Fruit fly (Drosophila melanogaster) Kc167 (cell line): ENCODE results near the gene CG11714.

ENCODE experiments used
- Myc ChIP-seq: fragments of >200 bp; optimal IDR thresholded peaks from 2 replicates; lab custom pipeline; 2017; ENCODE audit warnings: missing external identifiers
- Sin3A ChIP-seq: fragments of >200 bp; optimal IDR thresholded peaks from 2 replicates; lab custom pipeline; 2018; ENCODE audit warnings: missing external identifiers
- h ChIP-seq: fragments of >200 bp; optimal IDR thresholded peaks from 3 replicates; lab custom pipeline; 2018; ENCODE audit warnings: missing external identifiers
- insv ChIP-seq: fragments of >200 bp; optimal IDR thresholded peaks from 3 replicates; lab custom pipeline; 2018; ENCODE audit warnings: missing external identifiers
- psq ChIP-seq: fragments of >200 bp; optimal IDR thresholded peaks from 2 replicates; lab custom pipeline; 2017; ENCODE audit warnings: missing external identifiers
- ttk ChIP-seq: sonication (Bioruptor generic); optimal IDR thresholded peaks from 2 replicates; lab custom pipeline; 2017; ENCODE audit warnings: missing external identifiers

CG11714 gene

dm6 chr3L:11536132-11536531 is 13.6 kb upstream of the CG11714 start:
- TF ChIP-seq Myc (no peak), h (lab: Kevin White, UChicago) (no peak), insv (no peak), Sin3A (lab: Kevin White, UChicago) (no peak), ttk (lab: Kevin White, UChicago) (no peak), psq (lab: Kevin White, UChicago) (no peak)

DNA sequence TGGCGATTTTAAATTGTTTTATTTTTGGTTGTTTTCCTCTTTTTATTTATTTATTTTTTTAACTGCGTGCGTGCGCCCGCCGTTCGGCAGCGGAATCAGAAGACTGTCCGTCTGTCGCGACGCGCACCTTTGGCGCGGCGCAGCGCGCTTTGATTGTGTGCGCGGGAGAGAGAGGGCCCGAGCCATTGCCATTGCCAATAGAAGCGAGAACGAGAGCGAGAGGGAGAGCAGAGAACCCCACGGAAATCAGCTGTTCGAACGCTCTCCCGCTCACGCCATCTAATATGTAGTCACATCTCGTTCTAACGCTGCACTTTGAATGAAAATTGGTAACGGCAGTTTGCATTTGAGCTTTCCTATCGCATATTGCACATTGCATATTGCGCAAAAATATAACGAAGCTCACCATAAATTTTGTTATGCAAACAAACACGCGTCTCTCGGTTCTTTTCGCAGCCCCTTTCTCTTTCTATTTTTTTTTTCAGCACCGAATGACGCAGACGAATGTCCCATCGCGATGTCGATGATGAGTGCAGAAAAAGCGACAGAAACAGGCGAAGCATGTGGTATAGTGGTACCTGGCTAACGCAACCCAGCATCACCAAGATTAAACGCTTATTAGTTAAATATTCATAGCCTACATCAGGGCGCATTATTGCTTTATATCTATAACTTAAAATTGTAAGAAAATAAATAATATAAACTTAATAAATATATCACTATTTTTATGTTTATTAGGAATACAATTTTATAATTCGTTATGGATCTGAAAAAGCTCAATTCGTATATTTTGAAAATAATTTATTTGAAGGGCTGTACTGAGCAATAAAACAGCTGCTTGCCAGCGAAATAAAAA is 12.1 kb upstream of the CG11714 start:
- no peak for TF ChIP-seq insv
- TF ChIP-seq ttk (lab: Kevin White, UChicago), result no peak
- TF ChIP-seq psq (lab: Kevin White, UChicago), result no peak
- TF ChIP-seq Myc, result no peak
- no peak for TF ChIP-seq Sin3A (lab: Kevin White, UChicago)
- TF ChIP-seq h (lab: Kevin White, UChicago), result no peak

DNA sequence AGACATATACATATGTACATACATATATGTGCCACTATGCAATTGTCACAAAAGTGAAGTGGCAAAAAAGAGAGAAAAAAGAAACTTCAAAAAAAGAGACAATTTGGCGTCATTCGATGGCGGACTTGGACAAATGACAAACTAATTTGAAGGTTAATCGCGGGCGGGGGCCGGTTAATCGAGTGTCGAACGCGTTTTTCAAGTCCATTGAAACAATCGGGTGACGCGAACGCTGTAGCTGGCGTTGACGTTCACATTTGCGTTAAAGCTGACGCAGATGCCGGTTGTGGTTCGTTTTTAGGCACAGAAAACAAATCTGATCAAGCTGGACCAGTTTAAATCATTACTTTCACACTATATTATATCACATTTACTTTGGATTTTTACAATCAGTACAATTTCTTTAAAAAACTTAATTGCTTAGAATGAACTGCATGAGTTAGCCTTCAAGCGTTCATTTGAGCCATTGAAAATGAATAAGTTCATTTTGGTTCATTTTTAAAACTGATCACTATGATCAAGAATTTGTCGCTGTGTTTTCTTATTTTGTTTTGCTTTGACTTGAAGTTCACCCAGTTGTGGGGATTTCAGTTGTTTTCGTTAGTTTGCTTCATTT is 11.3 kb upstream of the CG11714 start:
- TF ChIP-seq psq (lab: Kevin White, UChicago) (no peak), Myc (no peak)

DNA sequence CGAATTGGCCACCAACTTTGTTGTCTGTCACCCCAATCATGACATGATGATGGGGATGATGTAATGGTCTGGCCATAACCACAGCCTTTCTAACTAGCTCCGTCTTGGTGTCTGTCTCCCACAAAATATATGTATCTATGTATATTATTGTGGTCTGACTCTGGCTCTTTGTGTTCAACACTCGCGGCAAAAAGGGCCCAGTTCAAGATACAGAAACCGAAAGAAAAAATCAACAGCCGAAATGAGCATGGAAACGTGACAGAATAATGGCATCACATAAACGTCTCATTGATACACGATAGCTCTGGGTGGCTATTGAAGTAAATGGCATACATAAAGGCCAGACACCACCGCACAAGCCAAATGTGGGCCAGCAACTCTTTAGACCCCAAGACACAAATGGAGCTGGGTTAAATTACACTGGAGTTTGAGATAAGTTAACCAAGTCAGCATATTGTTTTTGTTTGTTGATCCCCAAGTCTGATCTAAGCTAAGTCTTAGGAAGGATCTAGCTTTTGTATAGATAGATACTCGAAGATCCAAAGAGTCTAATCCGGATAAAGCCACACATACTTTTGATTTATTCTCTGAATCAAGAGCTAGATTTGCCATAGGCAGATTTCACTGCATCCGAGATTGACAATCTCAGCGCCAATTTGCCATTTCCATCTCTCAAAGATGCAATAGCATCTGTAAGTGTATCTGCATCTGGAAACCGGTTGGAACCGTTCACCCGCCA is 9.7 kb upstream of the CG11714 start:
- TF ChIP-seq Sin3A (lab: Kevin White, UChicago) (no peak), psq (lab: Kevin White, UChicago) (no peak), insv (no peak), ttk (lab: Kevin White, UChicago) (no peak)

- TF ChIP-seq h (lab: Kevin White, UChicago), result no peak
- no peak for TF ChIP-seq ttk (lab: Kevin White, UChicago)
- TF ChIP-seq insv, result no peak
- no peak for TF ChIP-seq psq (lab: Kevin White, UChicago)
- TF ChIP-seq Myc, result no peak
- no peak for TF ChIP-seq Sin3A (lab: Kevin White, UChicago)
These were observed 8.8 kb upstream of the CG11714 start for dm6 chr3L:11531300-11531699.

DNA sequence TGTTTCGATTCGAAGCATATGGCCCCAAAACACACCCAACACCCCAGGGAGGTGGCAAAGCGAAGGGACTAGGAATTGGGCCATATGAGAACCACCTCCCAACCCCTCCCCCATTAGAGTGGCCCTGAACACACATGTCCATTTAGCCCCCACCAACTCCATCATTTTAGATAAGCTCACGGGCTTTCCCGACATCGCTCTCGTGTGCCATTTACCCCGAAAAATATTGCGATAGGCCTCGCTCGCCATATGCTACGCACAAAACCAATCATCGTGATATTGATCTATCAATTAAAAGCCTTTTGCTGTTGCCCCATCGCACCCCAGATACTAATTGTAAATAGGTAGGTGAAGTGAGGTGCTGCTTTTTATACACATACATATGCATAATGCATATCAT is 7.9 kb upstream of the CG11714 start:
- TF ChIP-seq insv (no peak), Sin3A (lab: Kevin White, UChicago) (no peak), ttk (lab: Kevin White, UChicago) (no peak), psq (lab: Kevin White, UChicago) (no peak), h (lab: Kevin White, UChicago) (no peak), Myc (no peak)

- TF ChIP-seq psq (lab: Kevin White, UChicago) (no peak), ttk (lab: Kevin White, UChicago) (no peak), insv (no peak), Myc (no peak), h (lab: Kevin White, UChicago) (no peak), Sin3A (lab: Kevin White, UChicago) (no peak)
These were observed 7.2 kb upstream of the CG11714 start for dm6 chr3L:11529707-11530106.

DNA sequence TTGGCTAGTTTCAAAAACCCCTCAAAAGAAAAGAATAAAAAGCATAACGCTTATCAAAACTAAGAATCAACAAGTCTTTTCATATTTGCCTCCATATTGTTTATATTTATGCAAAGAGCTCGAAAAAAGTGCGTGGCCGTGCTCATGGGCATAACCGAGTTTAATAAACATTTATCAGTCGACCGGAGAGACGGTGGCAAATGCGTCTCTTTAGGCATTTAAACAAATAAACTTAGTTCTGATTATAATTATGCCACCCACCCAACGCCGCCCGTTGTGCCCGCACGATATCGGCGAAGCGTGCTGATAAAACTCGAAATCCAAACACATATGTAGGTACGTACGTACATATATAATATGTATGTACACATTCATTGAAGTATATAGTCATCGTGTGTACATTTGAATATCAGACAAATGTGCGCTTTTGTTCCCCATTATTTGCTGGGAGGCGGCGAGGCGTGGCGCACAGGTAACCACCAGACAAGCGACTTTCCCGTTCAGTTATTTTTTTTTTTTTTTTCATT is 5.9 kb upstream of the CG11714 start:
- TF ChIP-seq psq (lab: Kevin White, UChicago) (no peak), Myc (no peak), Sin3A (lab: Kevin White, UChicago) (no peak), h (lab: Kevin White, UChicago) (no peak), ttk (lab: Kevin White, UChicago) (no peak), insv (no peak)

DNA sequence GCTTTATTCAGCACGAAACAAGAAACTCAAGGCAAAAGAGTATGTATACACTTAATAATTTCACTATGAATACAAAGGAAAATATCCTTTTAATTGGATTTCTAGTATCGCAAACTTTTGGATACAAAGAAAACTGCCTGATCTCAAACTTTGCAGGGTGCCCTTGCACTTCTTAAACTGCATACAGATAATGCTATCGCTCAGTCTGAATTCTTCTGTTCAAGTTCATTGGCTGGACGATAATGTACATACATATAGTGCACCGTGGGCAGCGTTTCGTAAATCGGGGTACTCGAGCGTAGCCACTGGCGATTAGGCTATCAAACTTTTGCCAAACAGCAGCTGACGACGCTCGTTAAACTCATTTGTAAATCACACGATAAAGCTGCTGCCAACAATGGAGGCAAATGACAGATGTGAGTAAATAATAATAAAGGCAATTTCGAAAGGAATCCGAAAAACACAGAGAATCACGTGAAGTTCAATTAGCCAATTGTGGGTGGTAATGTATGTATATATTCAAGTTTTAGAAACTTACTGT is 4.2 kb upstream of the CG11714 start:
- no peak for TF ChIP-seq insv
- TF ChIP-seq ttk (lab: Kevin White, UChicago), result no peak
- no peak for TF ChIP-seq h (lab: Kevin White, UChicago)
- no peak for TF ChIP-seq Sin3A (lab: Kevin White, UChicago)

dm6 chr3L:11525765-11526164 is 3.3 kb upstream of the CG11714 start:
- no peak for TF ChIP-seq Myc

dm6 chr3L:11523286-11523685 is 773 bp upstream of the CG11714 start:
- TF ChIP-seq psq (lab: Kevin White, UChicago) (no peak), h (lab: Kevin White, UChicago) (no peak), Myc (no peak), Sin3A (lab: Kevin White, UChicago) (no peak), ttk (lab: Kevin White, UChicago) (no peak), insv (no peak)

dm6 chr3L:11516229-11516628 is 6.3 kb downstream of the CG11714 start:
- TF ChIP-seq insv (no peak), psq (lab: Kevin White, UChicago) (no peak), ttk (lab: Kevin White, UChicago) (no peak), h (lab: Kevin White, UChicago) (no peak), Myc (no peak), Sin3A (lab: Kevin White, UChicago) (no peak)
